Worm (Caenorhabditis elegans) whole organism, young adult: ENCODE data around the gene egl-4.

ENCODE experiments used
- Y56A3A.18 ChIP-seq: fragments of 200-800 bp; sonication (Bioruptor generic); IDR thresholded peaks from 2 replicates; pipeline ENCODE4 v1.3.6; 2022; ENCODE audit warnings: missing genetic modification reagents, missing genetic modification characterization, missing compliant biosample characterization
- Y79H2A.3 ChIP-seq: fragments of 200-800 bp; sonication (Bioruptor generic); conservative IDR thresholded peaks from 2 replicates; pipeline ENCODE4 v1.3.6; 2022; ENCODE audit warnings: missing genetic modification reagents, missing genetic modification characterization, missing compliant biosample characterization
- ama-1 ChIP-seq, 3 experiments: fragments of 150-350 bp in 1 of 3; sonication (generic microtip) in 2 of 3; optimal IDR thresholded peaks; 2 replicates each; lab custom pipeline; 2014 to 2018; ENCODE audit warnings: missing biosample characterization in 2 of 3, missing genetic modification characterization in 2 of 3, missing genetic modification reagents in 2 of 3
- ceh-27 ChIP-seq: fragments of 200-800 bp; sonication (Bioruptor generic); optimal IDR thresholded peaks from 2 replicates; lab custom pipeline; 2018; ENCODE audit warnings: mild to moderate bottlenecking, missing genetic modification characterization, moderate library complexity, missing compliant biosample characterization
- hlh-26 ChIP-seq: fragments of 200-800 bp; sonication (Bioruptor generic); conservative IDR thresholded peaks from 2 replicates; pipeline ENCODE4 v1.3.6; 2022; ENCODE audit warnings: missing genetic modification reagents, missing genetic modification characterization, missing compliant biosample characterization
- lir-1 ChIP-seq: fragments of 200-800 bp; sonication (Bioruptor generic); conservative IDR thresholded peaks from 2 replicates; pipeline ENCODE4 v1.3.6; 2022; ENCODE audit warnings: missing genetic modification reagents, missing genetic modification characterization, missing compliant biosample characterization
- madf-8 ChIP-seq: fragments of 200-800 bp; sonication (Bioruptor generic); conservative IDR thresholded peaks from 2 replicates; pipeline ENCODE4 v1.3.6; 2022; ENCODE audit warnings: missing genetic modification reagents, missing genetic modification characterization, missing compliant biosample characterization
- mcd-1 ChIP-seq: fragments of 200-800 bp; sonication (Bioruptor generic); IDR thresholded peaks from 2 replicates; pipeline ENCODE4 v1.3.6; 2022; ENCODE audit warnings: missing genetic modification reagents, missing genetic modification characterization, missing compliant biosample characterization
- mel-28 ChIP-seq: sonication (generic microtip); optimal IDR thresholded peaks from 2 replicates; lab custom pipeline; 2016; ENCODE audit warnings: borderline replicate concordance, mild to moderate bottlenecking, missing genetic modification characterization, missing compliant biosample characterization
- rec-8 ChIP-seq, 2 experiments: sonication (generic microtip); optimal IDR thresholded peaks; 2 replicates each; lab custom pipeline; 2016; ENCODE audit warnings: mild to moderate bottlenecking in 2 of 2, missing genetic modification characterization in 2 of 2, missing genetic modification reagents in 2 of 2, missing genotype in 2 of 2, missing biosample characterization in 1 of 2, missing compliant biosample characterization in 1 of 2, moderate library complexity in 1 of 2
- repo-1 ChIP-seq: sonication (generic microtip); optimal IDR thresholded peaks from 2 replicates; lab custom pipeline; 2017; ENCODE audit warnings: mild to moderate bottlenecking, missing genetic modification characterization, missing compliant biosample characterization
- snpc-1.1 ChIP-seq: sonication (generic microtip); optimal IDR thresholded peaks from 2 replicates; lab custom pipeline; 2017; ENCODE audit warnings: missing genetic modification characterization, mild to moderate bottlenecking, missing compliant biosample characterization, antibody characterized with exemption, moderate library complexity, missing genotype, missing genetic modification reagents; ENCODE audit not compliant: insufficient read depth
- ztf-26 ChIP-seq: sonication (generic microtip); optimal IDR thresholded peaks from 2 replicates; lab custom pipeline; 2017; ENCODE audit warnings: missing genetic modification characterization, missing compliant biosample characterization

- TF ChIP-seq ama-1 (optimal IDR thresholded peaks at IDR 0.05; lab: Kevin White, UChicago) (no peak), ama-1 (GFP tag; optimal IDR thresholded peaks at IDR 0.05; lab: Kevin White, UChicago) (no peak), Y79H2A.3 (GFP tag; lab: Robert Waterston, UW) (no peak), snpc-1.1 (tag; lab: Kevin White, UChicago) (no peak), madf-8 (GFP tag; lab: Robert Waterston, UW) (no peak), ztf-26 (no peak), mel-28 (tag; lab: Kevin White, UChicago) (no peak), mcd-1 (GFP tag; lab: Robert Waterston, UW) (no peak), repo-1 (no peak), ceh-27 (no peak), lir-1 (GFP tag; lab: Robert Waterston, UW) (no peak), Y56A3A.18 (GFP tag; lab: Robert Waterston, UW) (no peak), hlh-26 (no peak), rec-8 (tag; optimal IDR thresholded peaks at IDR 0.05; lab: Kevin White, UChicago) (no peak)
These were observed 19.0 kb downstream of the egl-4 start for ce11 chrIV:1866863-1867262.
